Worm (Caenorhabditis elegans) whole organism, L1 larva: ENCODE measurements around the gene F21A3.11.

Experiments
- C34B4.2 ChIP-seq: sonication (generic microtip); optimal IDR thresholded peaks from 2 replicates; lab custom pipeline; 2017; ENCODE audit warnings: mild to moderate bottlenecking, missing genetic modification characterization, missing compliant biosample characterization
- Y116A8C.19 ChIP-seq: sonication (generic microtip); optimal IDR thresholded peaks from 2 replicates; lab custom pipeline; 2016; ENCODE audit warnings: missing compliant biosample characterization, missing genetic modification characterization, borderline replicate concordance
- aha-1 ChIP-seq: fragments of 150-350 bp; optimal IDR thresholded peaks from 2 replicates; lab custom pipeline; 2014; ENCODE audit warnings: missing biosample characterization, missing genetic modification characterization
- aly-2 ChIP-seq: fragments of 150-350 bp; optimal IDR thresholded peaks from 2 replicates; lab custom pipeline; 2014; ENCODE audit warnings: missing biosample characterization, missing genetic modification characterization
- ama-1 ChIP-seq: fragments of 150-350 bp; optimal IDR thresholded peaks from 2 replicates; lab custom pipeline; 2014
- ceh-63 ChIP-seq: fragments of 200-800 bp; sonication (Bioruptor generic); optimal IDR thresholded peaks from 2 replicates; lab custom pipeline; 2018; ENCODE audit warnings: mild to moderate bottlenecking, missing genetic modification characterization, missing compliant biosample characterization
- ceh-8 ChIP-seq: fragments of 200-800 bp; sonication (Bioruptor generic); optimal IDR thresholded peaks from 2 replicates; lab custom pipeline; 2018; ENCODE audit warnings: mild to moderate bottlenecking, missing genetic modification characterization, moderate library complexity, missing compliant biosample characterization
- ceh-82 ChIP-seq, 3 experiments: fragments of 150-350 bp in 1 of 3; sonication (generic microtip) in 2 of 3; optimal IDR thresholded peaks; 2 replicates each; lab custom pipeline; 2014 to 2017; ENCODE audit warnings: missing biosample characterization in 3 of 3, missing genetic modification characterization in 3 of 3
- ceh-88 ChIP-seq: fragments of 200-800 bp; sonication (Bioruptor generic); IDR thresholded peaks from 2 replicates; pipeline ENCODE4 v1.3.6; 2022; ENCODE audit warnings: missing genetic modification characterization, missing compliant biosample characterization
- dpl-1 ChIP-seq, 3 experiments: fragments of 150-350 bp in 2 of 3; sonication (generic microtip) in 1 of 3; optimal IDR thresholded peaks; 2 replicates each; lab custom pipeline; 2014 to 2017; ENCODE audit warnings: missing biosample characterization in 3 of 3, missing genetic modification characterization in 3 of 3, missing genetic modification reagents in 3 of 3
- dsc-1 ChIP-seq: sonication (generic microtip); optimal IDR thresholded peaks from 2 replicates; lab custom pipeline; 2016; ENCODE audit warnings: mild to moderate bottlenecking, missing genetic modification characterization, missing compliant biosample characterization
- efl-3 ChIP-seq: fragments of 200-800 bp; sonication (Bioruptor generic); optimal IDR thresholded peaks from 2 replicates; lab custom pipeline; 2018; ENCODE audit warnings: mild to moderate bottlenecking, missing genetic modification characterization, missing compliant biosample characterization
- elt-2 ChIP-seq: sonication (generic microtip); optimal IDR thresholded peaks from 2 replicates; lab custom pipeline; 2016; ENCODE audit warnings: missing genetic modification characterization, mild to moderate bottlenecking, inconsistent platforms, missing compliant biosample characterization, missing genetic modification reagents
- ets-5 ChIP-seq: fragments of 200-800 bp; sonication (Bioruptor generic); IDR thresholded peaks from 2 replicates; pipeline ENCODE4 v1.3.6; 2022; ENCODE audit warnings: missing genetic modification characterization, missing compliant biosample characterization
- fkh-10 ChIP-seq: sonication (generic microtip); optimal IDR thresholded peaks from 2 replicates; lab custom pipeline; 2017; ENCODE audit warnings: missing biosample characterization, missing genetic modification reagents, missing genetic modification characterization
- grh-1 ChIP-seq: fragments of 200-800 bp; sonication (Bioruptor generic); IDR thresholded peaks from 2 replicates; pipeline ENCODE4 v1.3.6; 2022; ENCODE audit warnings: missing genetic modification reagents, missing genetic modification characterization, missing compliant biosample characterization
- hpl-2 ChIP-seq: fragments of 150-350 bp; optimal IDR thresholded peaks from 2 replicates; lab custom pipeline; 2014; ENCODE audit warnings: missing biosample characterization, missing genetic modification reagents, missing genetic modification characterization
- isw-1 ChIP-seq: fragments of 200-800 bp; sonication (Bioruptor generic); IDR thresholded peaks from 2 replicates; pipeline ENCODE4 v1.3.6; 2022; ENCODE audit warnings: missing genetic modification characterization, missing compliant biosample characterization
- jun-1 ChIP-seq: fragments of 150-350 bp; optimal IDR thresholded peaks from 2 replicates; lab custom pipeline; 2014; ENCODE audit warnings: missing biosample characterization, missing genetic modification reagents, missing genetic modification characterization
- lin-13 ChIP-seq: fragments of 150-350 bp; optimal IDR thresholded peaks from 2 replicates; lab custom pipeline; 2014; ENCODE audit warnings: missing biosample characterization, missing genetic modification reagents, missing genetic modification characterization
- lin-14 ChIP-seq: fragments of 200-800 bp; sonication (Bioruptor generic); optimal IDR thresholded peaks from 2 replicates; lab custom pipeline; 2018; ENCODE audit warnings: mild to moderate bottlenecking, missing genetic modification characterization, moderate library complexity, missing compliant biosample characterization
- lin-35 ChIP-seq, 2 experiments: fragments of 150-350 bp; optimal IDR thresholded peaks; 2 replicates each; lab custom pipeline; 2014; ENCODE audit warnings: missing biosample characterization in 2 of 2, missing genetic modification characterization in 2 of 2, missing genetic modification reagents in 2 of 2
- lir-3 ChIP-seq: sonication (generic microtip); optimal IDR thresholded peaks from 2 replicates; lab custom pipeline; 2016; ENCODE audit warnings: mild to moderate bottlenecking, missing genetic modification characterization, moderate library complexity, missing compliant biosample characterization; ENCODE audit not compliant: poor library complexity
- mab-9 ChIP-seq: fragments of 200-800 bp; sonication (Bioruptor generic); IDR thresholded peaks from 2 replicates; pipeline ENCODE4 v1.3.6; 2022; ENCODE audit warnings: missing genetic modification reagents, missing genetic modification characterization, missing compliant biosample characterization
- mdl-1 ChIP-seq, 2 experiments: fragments of 150-350 bp; optimal IDR thresholded peaks; 2 replicates each; lab custom pipeline; 2014 to 2017; ENCODE audit warnings: missing biosample characterization in 2 of 2, missing genetic modification characterization in 2 of 2, inconsistent platforms in 1 of 2
- mef-2 ChIP-seq: fragments of 150-350 bp; optimal IDR thresholded peaks from 2 replicates; lab custom pipeline; 2014; ENCODE audit warnings: missing biosample characterization, missing genetic modification characterization
- nhr-19 ChIP-seq: fragments of 200-800 bp; sonication (Bioruptor generic); conservative IDR thresholded peaks from 2 replicates; pipeline ENCODE4 v1.3.6; 2022; ENCODE audit warnings: missing genetic modification characterization, missing compliant biosample characterization
- nhr-20 ChIP-seq: sonication (generic microtip); optimal IDR thresholded peaks from 2 replicates; lab custom pipeline; 2016; ENCODE audit warnings: mild to moderate bottlenecking, missing genetic modification characterization, missing compliant biosample characterization
- nhr-28 ChIP-seq: fragments of 150-350 bp; optimal IDR thresholded peaks from 2 replicates; lab custom pipeline; 2014; ENCODE audit warnings: missing biosample characterization, missing genetic modification characterization
- nhr-47 ChIP-seq: sonication (generic microtip); optimal IDR thresholded peaks from 2 replicates; lab custom pipeline; 2016; ENCODE audit warnings: mild to moderate bottlenecking, missing genetic modification characterization, moderate library complexity, missing compliant biosample characterization
- nhr-76 ChIP-seq: sonication (generic microtip); optimal IDR thresholded peaks from 2 replicates; lab custom pipeline; 2017; ENCODE audit warnings: missing biosample characterization, missing genetic modification characterization
- nhr-77 ChIP-seq: fragments of 150-350 bp; optimal IDR thresholded peaks from 2 replicates; lab custom pipeline; 2014; ENCODE audit warnings: missing biosample characterization, missing genetic modification characterization
- nhr-84 ChIP-seq: sonication (generic microtip); optimal IDR thresholded peaks from 2 replicates; lab custom pipeline; 2017; ENCODE audit warnings: missing biosample characterization, missing genetic modification characterization
- nhr-85 ChIP-seq: sonication (generic microtip); peaks from one replicate; lab custom pipeline; 2016; ENCODE audit warnings: missing genetic modification characterization, inconsistent platforms, missing compliant biosample characterization
- nhr-90 ChIP-seq: sonication (generic microtip); optimal IDR thresholded peaks from 2 replicates; lab custom pipeline; 2016; ENCODE audit warnings: mild to moderate bottlenecking, missing genetic modification characterization, missing compliant biosample characterization; ENCODE audit not compliant: poor library complexity
- rnt-1 ChIP-seq: sonication (generic microtip); optimal IDR thresholded peaks from 2 replicates; lab custom pipeline; 2016; ENCODE audit warnings: mild to moderate bottlenecking, missing genetic modification characterization, moderate library complexity, missing compliant biosample characterization
- snpc-4 ChIP-seq: fragments of 150-350 bp; optimal IDR thresholded peaks from 2 replicates; lab custom pipeline; 2014; ENCODE audit warnings: missing biosample characterization, missing genetic modification characterization
- snu-23 ChIP-seq: sonication (generic microtip); optimal IDR thresholded peaks from 2 replicates; lab custom pipeline; 2016; ENCODE audit warnings: missing genetic modification characterization, missing compliant biosample characterization
- sox-4 ChIP-seq: sonication (generic microtip); optimal IDR thresholded peaks from 2 replicates; lab custom pipeline; 2016; ENCODE audit warnings: missing genetic modification characterization, missing compliant biosample characterization
- sup-37 ChIP-seq: fragments of 200-800 bp; sonication (Bioruptor generic); optimal IDR thresholded peaks from 2 replicates; lab custom pipeline; 2018; ENCODE audit warnings: mild to moderate bottlenecking, missing genetic modification characterization, missing compliant biosample characterization
- swsn-7 ChIP-seq: sonication (generic microtip); optimal IDR thresholded peaks from 2 replicates; lab custom pipeline; 2016; ENCODE audit warnings: missing genetic modification characterization, missing compliant biosample characterization
- tbx-2 ChIP-seq: sonication (generic microtip); optimal IDR thresholded peaks from 2 replicates; lab custom pipeline; 2016; ENCODE audit warnings: missing genetic modification characterization, missing compliant biosample characterization
- unc-130 ChIP-seq: fragments of 150-350 bp; optimal IDR thresholded peaks from 2 replicates; lab custom pipeline; 2017; ENCODE audit warnings: missing biosample characterization, missing genetic modification characterization, inconsistent platforms
- unc-30 ChIP-seq: sonication (generic microtip); optimal IDR thresholded peaks from 2 replicates; lab custom pipeline; 2017; ENCODE audit warnings: missing biosample characterization, missing genetic modification characterization
- unc-98 ChIP-seq: fragments of 200-800 bp; sonication (Bioruptor generic); IDR thresholded peaks from 2 replicates; pipeline ENCODE4 v1.3.6; 2022; ENCODE audit warnings: missing genetic modification characterization, missing compliant biosample characterization
- vab-15 ChIP-seq: sonication (generic microtip); optimal IDR thresholded peaks from 2 replicates; lab custom pipeline; 2017; ENCODE audit warnings: missing genotype, mild to moderate bottlenecking, missing genetic modification characterization, missing compliant biosample characterization
- xbp-1 ChIP-seq: sonication (generic microtip); optimal IDR thresholded peaks from 2 replicates; lab custom pipeline; 2016; ENCODE audit warnings: missing genetic modification characterization, missing compliant biosample characterization
- zag-1 ChIP-seq: fragments of 150-350 bp; optimal IDR thresholded peaks from 2 replicates; lab custom pipeline; 2014; ENCODE audit warnings: missing biosample characterization, missing genetic modification characterization
- zip-4 ChIP-seq: fragments of 200-800 bp; sonication (Bioruptor generic); optimal IDR thresholded peaks from 2 replicates; lab custom pipeline; 2018; ENCODE audit warnings: mild to moderate bottlenecking, missing genetic modification characterization, moderate library complexity, missing compliant biosample characterization
- ztf-4 ChIP-seq: fragments of 150-350 bp; optimal IDR thresholded peaks from 2 replicates; lab custom pipeline; 2014; ENCODE audit warnings: missing biosample characterization, missing genetic modification characterization

The F21A3.11 gene

DNA sequence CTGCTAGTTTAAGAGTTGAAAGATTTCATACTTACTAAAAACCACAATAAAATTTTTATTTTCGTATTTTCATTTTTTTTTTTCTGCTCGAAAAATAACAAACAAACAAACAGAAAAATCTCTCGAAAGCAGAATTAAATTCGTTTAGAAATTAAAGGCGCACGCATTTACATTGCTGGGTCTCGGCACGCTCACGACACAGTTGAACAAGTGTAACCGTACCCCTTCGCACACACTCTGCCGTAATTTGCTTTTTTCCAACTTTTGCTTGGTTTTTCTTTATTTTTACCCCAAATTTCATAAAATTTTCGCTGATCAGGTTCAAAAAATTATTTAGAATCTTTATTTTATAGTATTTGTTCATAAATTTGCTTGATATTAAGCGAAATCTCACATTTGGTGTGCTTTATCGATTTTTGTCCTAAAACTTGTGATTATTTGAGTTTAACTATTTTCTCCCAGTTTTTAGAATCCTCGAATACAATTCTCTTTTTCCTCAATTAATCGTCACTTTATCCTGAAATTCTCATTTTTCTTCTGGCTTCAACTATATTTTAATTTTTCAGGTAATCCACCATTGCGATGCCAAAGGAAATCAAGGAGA is 21.3 kb downstream of the F21A3.11 start, which contains the start of gene rpl-38 (continued):
- TF ChIP-seq ama-1 (lab: Kevin White, UChicago) (no peak), nhr-77 (tag; lab: Kevin White, UChicago) (peak; percentile 62), snpc-4 (tag; lab: Kevin White, UChicago) (peak; percentile 69), zip-4 (GFP tag; lab: Kevin White, UChicago) (peak; percentile 36), mef-2 (tag; lab: Kevin White, UChicago) (no peak), rnt-1 (peak; percentile 89), isw-1 (GFP tag; lab: Robert Waterston, UW) (peak; percentile 86), nhr-19 (GFP tag; lab: Robert Waterston, UW) (peak; percentile 86), efl-3 (GFP tag; lab: Kevin White, UChicago) (no peak), lin-14 (GFP tag; lab: Kevin White, UChicago) (peak; percentile 80), ceh-63 (GFP tag; lab: Kevin White, UChicago) (no peak), aha-1 (tag; lab: Kevin White, UChicago) (peak; percentile 22), hpl-2 (GFP tag; lab: Kevin White, UChicago) (peak; percentile 35), nhr-28 (tag; lab: Kevin White, UChicago) (no peak), unc-98 (GFP tag; lab: Robert Waterston, UW) (no peak), snu-23 (GFP tag; lab: Kevin White, UChicago) (peak; percentile 92), xbp-1 (tag; lab: Kevin White, UChicago) (peak; percentile 78), ceh-88 (GFP tag; lab: Robert Waterston, UW) (no peak), ets-5 (GFP tag; lab: Robert Waterston, UW) (no peak), mdl-1 (tag; optimal IDR thresholded peaks at IDR 0.05; lab: Kevin White, UChicago) (peak in 1 of 2 experiments; percentile 66), dpl-1 (GFP tag; optimal IDR thresholded peaks at IDR 0.05; lab: Kevin White, UChicago) (peak; percentile 73 to 84 (median 82)), lin-13 (GFP tag; lab: Kevin White, UChicago) (peak; percentile 77), aly-2 (peak; percentile 66), lin-35 (GFP tag; optimal IDR thresholded peaks at IDR 0.05; lab: Kevin White, UChicago) (peak; percentile 83 to 89), ceh-8 (GFP tag; lab: Kevin White, UChicago) (no peak), nhr-84 (no peak), lir-3 (no peak), vab-15 (tag; lab: Kevin White, UChicago) (peak; percentile 22), grh-1 (GFP tag; lab: Robert Waterston, UW) (peak; percentile 64), sox-4 (tag; lab: Kevin White, UChicago) (no peak), nhr-90 (peak; percentile 80), fkh-10 (GFP tag; lab: Kevin White, UChicago) (peak; percentile 35), ztf-4 (tag; lab: Kevin White, UChicago) (peak; percentile 50), swsn-7 (tag; lab: Kevin White, UChicago) (peak; percentile 83), C34B4.2 (tag; lab: Kevin White, UChicago) (no peak), nhr-85 (tag; lab: Kevin White, UChicago) (peak; percentile 91), unc-130 (tag; lab: Kevin White, UChicago) (peak; percentile 90), unc-30 (tag; lab: Kevin White, UChicago) (no peak)

DNA sequence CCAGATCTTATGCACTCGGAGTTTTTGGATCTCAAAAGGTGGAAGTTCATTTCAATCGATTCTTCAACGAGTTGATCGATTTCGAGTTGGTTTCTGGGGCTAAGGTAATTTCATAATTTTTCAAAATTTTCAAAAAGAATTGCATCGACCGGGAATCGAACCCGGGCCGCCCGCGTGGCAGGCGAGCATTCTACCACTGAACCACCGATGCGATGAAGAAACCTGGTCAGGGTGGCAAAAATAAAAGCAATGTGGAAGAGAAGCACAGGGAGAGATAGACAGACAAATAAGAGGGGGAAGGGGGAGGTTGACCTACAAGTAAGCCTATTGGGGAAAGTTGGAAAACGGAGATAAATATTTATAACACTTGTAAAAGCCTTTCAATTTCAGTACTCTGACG is 27.9 kb downstream of the F21A3.11 start:
- TF ChIP-seq swsn-7 (tag; lab: Kevin White, UChicago): peak; percentile 47
- no peak for TF ChIP-seq nhr-76 (tag; lab: Kevin White, UChicago)
- no peak for TF ChIP-seq mab-9 (GFP tag; lab: Robert Waterston, UW)
- TF ChIP-seq nhr-47: peak; percentile 54
- peak in 1 of 2 experiments; percentile 33 for TF ChIP-seq mdl-1 (tag; optimal IDR thresholded peaks at IDR 0.05; lab: Kevin White, UChicago)
- TF ChIP-seq dsc-1 (tag; lab: Kevin White, UChicago): no peak
- TF ChIP-seq sup-37 (GFP tag; lab: Kevin White, UChicago): peak; percentile 11
- TF ChIP-seq nhr-20 (tag; lab: Kevin White, UChicago): peak; percentile 55
- TF ChIP-seq isw-1 (GFP tag; lab: Robert Waterston, UW): no peak
- TF ChIP-seq rnt-1: peak; percentile 73
- peak; percentile 15 for TF ChIP-seq elt-2
- peak; percentile 28 to 65 for TF ChIP-seq lin-35 (GFP tag; optimal IDR thresholded peaks at IDR 0.05; lab: Kevin White, UChicago)
- TF ChIP-seq nhr-77 (tag; lab: Kevin White, UChicago): peak; percentile 49
- peak; percentile 54 for TF ChIP-seq nhr-85 (tag; lab: Kevin White, UChicago)
- TF ChIP-seq jun-1 (tag; lab: Kevin White, UChicago): peak; percentile 0
- TF ChIP-seq snu-23 (GFP tag; lab: Kevin White, UChicago): peak; percentile 51
- TF ChIP-seq nhr-90: peak; percentile 56
- peak in 2 of 3 experiments; percentile 10 to 52 for TF ChIP-seq ceh-82 (tag; optimal IDR thresholded peaks at IDR 0.05; lab: Kevin White, UChicago)
- no peak for TF ChIP-seq C34B4.2 (tag; lab: Kevin White, UChicago)
- TF ChIP-seq zag-1 (tag; lab: Kevin White, UChicago): no peak
- peak; percentile 16 for TF ChIP-seq tbx-2 (tag; lab: Kevin White, UChicago)
- TF ChIP-seq Y116A8C.19 (tag; lab: Kevin White, UChicago): no peak
- peak in 1 of 3 experiments; percentile 26 for TF ChIP-seq dpl-1 (GFP tag; optimal IDR thresholded peaks at IDR 0.05; lab: Kevin White, UChicago)
